Worm (Caenorhabditis elegans) whole organism, L2 larva: Measurements from ENCODE around the gene Y43F8B.18.

Experiments used
- C34F6.9 ChIP-seq: fragments of 150-350 bp; optimal IDR thresholded peaks from 2 replicates; lab custom pipeline; 2014; ENCODE audit warnings: missing biosample characterization, missing genetic modification characterization
- F13H6.1 ChIP-seq: sonication (generic microtip); optimal IDR thresholded peaks from 2 replicates; lab custom pipeline; 2016; ENCODE audit warnings: missing genetic modification characterization, missing compliant biosample characterization
- Y55F3AM.14 ChIP-seq: fragments of 200-800 bp; sonication (Bioruptor generic); optimal IDR thresholded peaks from 2 replicates; lab custom pipeline; 2018; ENCODE audit warnings: mild to moderate bottlenecking, missing genetic modification characterization, missing compliant biosample characterization
- ZK546.5 ChIP-seq: sonication (generic microtip); optimal IDR thresholded peaks from 2 replicates; lab custom pipeline; 2017; ENCODE audit warnings: missing biosample characterization, missing genetic modification characterization
- aly-2 ChIP-seq: fragments of 150-350 bp; optimal IDR thresholded peaks from 2 replicates; lab custom pipeline; 2014; ENCODE audit warnings: missing biosample characterization, missing genetic modification characterization
- ama-1 ChIP-seq: fragments of 150-350 bp; optimal IDR thresholded peaks from 2 replicates; lab custom pipeline; 2018; ENCODE audit warnings: inconsistent platforms
- blmp-1 ChIP-seq: sonication (generic microtip); optimal IDR thresholded peaks from 2 replicates; lab custom pipeline; 2017; ENCODE audit warnings: missing genetic modification characterization, mild to moderate bottlenecking, missing compliant biosample characterization, antibody characterized with exemption, moderate library complexity; ENCODE audit not compliant: insufficient read depth
- ceh-16 ChIP-seq: fragments of 150-350 bp; optimal IDR thresholded peaks from 2 replicates; lab custom pipeline; 2014; ENCODE audit warnings: missing biosample characterization, missing genetic modification characterization
- ceh-82 ChIP-seq: fragments of 150-350 bp; optimal IDR thresholded peaks from 2 replicates; lab custom pipeline; 2014; ENCODE audit warnings: missing biosample characterization, missing genetic modification characterization
- crh-2 ChIP-seq: sonication (generic microtip); optimal IDR thresholded peaks from 2 replicates; lab custom pipeline; 2017; ENCODE audit warnings: missing biosample characterization, missing genetic modification characterization
- dmd-4 ChIP-seq: sonication (generic microtip); optimal IDR thresholded peaks from 2 replicates; lab custom pipeline; 2017; ENCODE audit warnings: missing biosample characterization, missing genetic modification characterization
- egl-27 ChIP-seq: sonication (generic microtip); optimal IDR thresholded peaks from 3 replicates; lab custom pipeline; 2017; ENCODE audit warnings: missing biosample characterization, missing genetic modification reagents, missing genetic modification characterization
- elt-3 ChIP-seq: sonication (generic microtip); optimal IDR thresholded peaks from 2 replicates; lab custom pipeline; 2017; ENCODE audit warnings: missing biosample characterization, missing genetic modification characterization
- fos-1 ChIP-seq: fragments of 150-350 bp; optimal IDR thresholded peaks from 2 replicates; lab custom pipeline; 2014; ENCODE audit warnings: missing biosample characterization, missing genetic modification characterization
- gmeb-1 ChIP-seq: fragments of 150-350 bp; optimal IDR thresholded peaks from 2 replicates; lab custom pipeline; 2014; ENCODE audit warnings: missing biosample characterization, missing genetic modification characterization
- lin-11 ChIP-seq: fragments of 150-350 bp; sonication (generic microtip); optimal IDR thresholded peaks from 2 replicates; lab custom pipeline; 2014; ENCODE audit warnings: missing biosample characterization, missing genetic modification characterization, inconsistent platforms, mixed read lengths
- lin-13 ChIP-seq: fragments of 150-350 bp; optimal IDR thresholded peaks from 2 replicates; lab custom pipeline; 2014; ENCODE audit warnings: missing biosample characterization, missing genetic modification reagents, missing genetic modification characterization
- lin-39 ChIP-seq: fragments of 150-350 bp; optimal IDR thresholded peaks from 2 replicates; lab custom pipeline; 2014; ENCODE audit warnings: missing biosample characterization, missing genetic modification reagents, missing genetic modification characterization
- mab-5 ChIP-seq: fragments of 150-350 bp; optimal IDR thresholded peaks from 2 replicates; lab custom pipeline; 2014; ENCODE audit warnings: missing biosample characterization, missing genetic modification characterization
- mdl-1 ChIP-seq, 2 experiments: fragments of 150-350 bp in 1 of 2; sonication (generic microtip) in 1 of 2; optimal IDR thresholded peaks; 2 replicates each; lab custom pipeline; 2017; ENCODE audit warnings: missing biosample characterization in 2 of 2, missing genetic modification characterization in 2 of 2
- nhr-10 ChIP-seq: sonication (generic microtip); optimal IDR thresholded peaks from 2 replicates; lab custom pipeline; 2017; ENCODE audit warnings: missing biosample characterization, missing genetic modification characterization
- nhr-11 ChIP-seq: fragments of 150-350 bp; optimal IDR thresholded peaks from 2 replicates; lab custom pipeline; 2014; ENCODE audit warnings: missing biosample characterization, missing genetic modification characterization
- nhr-12 ChIP-seq: fragments of 150-350 bp; optimal IDR thresholded peaks from 2 replicates; lab custom pipeline; 2014; ENCODE audit warnings: missing biosample characterization, missing genetic modification characterization
- nhr-129 ChIP-seq: fragments of 150-350 bp; optimal IDR thresholded peaks from 2 replicates; lab custom pipeline; 2014; ENCODE audit warnings: missing biosample characterization, missing genetic modification characterization
- nhr-21 ChIP-seq: fragments of 150-350 bp; optimal IDR thresholded peaks from 2 replicates; lab custom pipeline; 2014; ENCODE audit warnings: missing biosample characterization, missing genetic modification characterization
- nhr-23 ChIP-seq: fragments of 150-350 bp; optimal IDR thresholded peaks from 2 replicates; lab custom pipeline; 2014; ENCODE audit warnings: missing biosample characterization, missing genetic modification reagents, missing genetic modification characterization
- nhr-6 ChIP-seq: fragments of 150-350 bp; optimal IDR thresholded peaks from 2 replicates; lab custom pipeline; 2014; ENCODE audit warnings: missing biosample characterization, missing genetic modification characterization
- peb-1 ChIP-seq: fragments of 150-350 bp; optimal IDR thresholded peaks from 2 replicates; lab custom pipeline; 2014; ENCODE audit warnings: missing biosample characterization, missing genetic modification characterization
- sma-9 ChIP-seq, 2 experiments: fragments of 150-350 bp in 1 of 2; sonication (generic microtip) in 1 of 2; optimal IDR thresholded peaks; 2 replicates each; lab custom pipeline; 2014 to 2016; ENCODE audit warnings: missing genetic modification characterization in 2 of 2, mild to moderate bottlenecking in 1 of 2, missing biosample characterization in 1 of 2, missing compliant biosample characterization in 1 of 2, missing genetic modification reagents in 1 of 2, moderate library complexity in 1 of 2
- snpc-4 ChIP-seq: fragments of 150-350 bp; optimal IDR thresholded peaks from 2 replicates; lab custom pipeline; 2014; ENCODE audit warnings: missing biosample characterization, missing genetic modification characterization
- unc-55 ChIP-seq: fragments of 150-350 bp; sonication (generic microtip); optimal IDR thresholded peaks from 3 replicates; lab custom pipeline; 2014; ENCODE audit warnings: missing biosample characterization, missing genetic modification reagents, missing genetic modification characterization
- unc-62 ChIP-seq: fragments of 150-350 bp; optimal IDR thresholded peaks from 2 replicates; lab custom pipeline; 2014; ENCODE audit warnings: missing biosample characterization, missing genetic modification reagents, missing genetic modification characterization
- zag-1 ChIP-seq: fragments of 150-350 bp; optimal IDR thresholded peaks from 2 replicates; lab custom pipeline; 2014; ENCODE audit warnings: missing biosample characterization, missing genetic modification characterization
- ztf-1 ChIP-seq: fragments of 200-800 bp; sonication (Bioruptor generic); conservative IDR thresholded peaks from 2 replicates; pipeline ENCODE4 v1.3.6; 2022; ENCODE audit warnings: missing genetic modification characterization, missing compliant biosample characterization
- ztf-11 ChIP-seq: sonication (generic microtip); optimal IDR thresholded peaks from 2 replicates; lab custom pipeline; 2017; ENCODE audit warnings: missing biosample characterization, missing genetic modification characterization

Y43F8B.18 gene

ce11 chrV:19470385-19470784, 15.4 kb upstream of the Y43F8B.18 start, which contains the start of gene Y43F8B.11:
Y43F8B.11 (plus strand) TSS chrV:19470685.
- no peak for TF ChIP-seq unc-55
- no peak for TF ChIP-seq mdl-1 (tag; optimal IDR thresholded peaks at IDR 0.05; lab: Kevin White, UChicago)
- no peak for TF ChIP-seq gmeb-1 (tag; lab: Kevin White, UChicago)
- no peak for TF ChIP-seq nhr-6 (tag; lab: Kevin White, UChicago)
- TF ChIP-seq fos-1 (tag; lab: Kevin White, UChicago): no peak
- TF ChIP-seq ceh-16 (tag; lab: Kevin White, UChicago): no peak
- TF ChIP-seq dmd-4 (tag; lab: Kevin White, UChicago): no peak
- no peak for TF ChIP-seq egl-27 (tag; lab: Kevin White, UChicago)
- no peak for TF ChIP-seq elt-3 (tag; lab: Kevin White, UChicago)
- TF ChIP-seq nhr-129 (tag; lab: Kevin White, UChicago): no peak

ce11 chrV:19473842-19474514, 11.8 kb upstream of the Y43F8B.18 start, which contains the start of gene Y43F8B.10:
Y43F8B.10 (plus strand) TSS chrV:19474464.
- no peak for TF ChIP-seq snpc-4 (tag; lab: Kevin White, UChicago)
- TF ChIP-seq ztf-11: no peak
- no peak for TF ChIP-seq aly-2 (tag; lab: Kevin White, UChicago)
- no peak for TF ChIP-seq crh-2
- TF ChIP-seq elt-3 (tag; lab: Kevin White, UChicago): no peak
- no peak for TF ChIP-seq zag-1
- no peak for TF ChIP-seq egl-27 (tag; lab: Kevin White, UChicago)
- no peak for TF ChIP-seq mdl-1 (tag; optimal IDR thresholded peaks at IDR 0.05; lab: Kevin White, UChicago)
- TF ChIP-seq mab-5: no peak
- no peak for TF ChIP-seq unc-55
- no peak for TF ChIP-seq sma-9 (GFP tag; optimal IDR thresholded peaks at IDR 0.05; lab: Kevin White, UChicago)
- no peak for TF ChIP-seq sma-9 (tag; optimal IDR thresholded peaks at IDR 0.05; lab: Kevin White, UChicago)
- TF ChIP-seq lin-11 (tag; lab: Kevin White, UChicago): no peak
- no peak for TF ChIP-seq gmeb-1 (tag; lab: Kevin White, UChicago)
- TF ChIP-seq fos-1 (tag; lab: Kevin White, UChicago): no peak

- no peak for TF ChIP-seq lin-13 (GFP tag; lab: Kevin White, UChicago)
- TF ChIP-seq C34F6.9 (tag; lab: Kevin White, UChicago): no peak
- TF ChIP-seq ZK546.5 (tag; lab: Kevin White, UChicago): no peak
- no peak for TF ChIP-seq peb-1 (tag; lab: Kevin White, UChicago)
- TF ChIP-seq nhr-6 (tag; lab: Kevin White, UChicago): no peak
- TF ChIP-seq zag-1: no peak
- no peak for TF ChIP-seq ceh-82
- TF ChIP-seq ama-1 (lab: Kevin White, UChicago): no peak
- TF ChIP-seq egl-27 (tag; lab: Kevin White, UChicago): no peak
- no peak for TF ChIP-seq nhr-23 (tag; lab: Kevin White, UChicago)
- TF ChIP-seq mab-5: no peak
- TF ChIP-seq ztf-1 (GFP tag; lab: Robert Waterston, UW): no peak
- no peak for TF ChIP-seq blmp-1 (tag; lab: Kevin White, UChicago)
Observed at ce11 chrV:19477302-19477701, 8.5 kb upstream of the Y43F8B.18 start.

- TF ChIP-seq ama-1 (lab: Kevin White, UChicago): no peak
- no peak for TF ChIP-seq Y55F3AM.14 (GFP tag; lab: Kevin White, UChicago)
- no peak for TF ChIP-seq peb-1 (tag; lab: Kevin White, UChicago)
- TF ChIP-seq ZK546.5 (tag; lab: Kevin White, UChicago): no peak
- TF ChIP-seq snpc-4 (tag; lab: Kevin White, UChicago): no peak
- no peak for TF ChIP-seq nhr-23 (tag; lab: Kevin White, UChicago)
- TF ChIP-seq crh-2: no peak
- no peak for TF ChIP-seq ztf-11
- no peak for TF ChIP-seq lin-11 (tag; lab: Kevin White, UChicago)
- TF ChIP-seq nhr-10: no peak
Observed at ce11 chrV:19477852-19478251, 7.9 kb upstream of the Y43F8B.18 start, which contains the start of gene Y43F8B.9. Y43F8B.9 (plus strand) TSS chrV:19478152.

ce11 chrV:19482535-19482934, 3.3 kb upstream of the Y43F8B.18 start, which contains the start of gene Y43F8B.22:
Y43F8B.22 (plus strand) TSS chrV:19482835.
- no peak for TF ChIP-seq nhr-21 (tag; lab: Kevin White, UChicago)
- TF ChIP-seq egl-27 (tag; lab: Kevin White, UChicago): no peak
- TF ChIP-seq elt-3 (tag; lab: Kevin White, UChicago): no peak
- no peak for TF ChIP-seq nhr-12
- TF ChIP-seq unc-62: no peak
- no peak for TF ChIP-seq C34F6.9 (tag; lab: Kevin White, UChicago)
- no peak for TF ChIP-seq nhr-23 (tag; lab: Kevin White, UChicago)
- no peak for TF ChIP-seq lin-39 (tag; lab: Kevin White, UChicago)
- TF ChIP-seq zag-1: no peak
- TF ChIP-seq nhr-11: no peak
- TF ChIP-seq F13H6.1: no peak
- TF ChIP-seq lin-11 (tag; lab: Kevin White, UChicago): no peak
